Fruit fly (Drosophila melanogaster) Kc167 (cell line): ENCODE data around the gene Trf2.

ENCODE experiments used
- h ChIP-seq: fragments of >200 bp; optimal IDR thresholded peaks from 3 replicates; lab custom pipeline; 2018; ENCODE audit warnings: missing external identifiers
- insv ChIP-seq: fragments of >200 bp; optimal IDR thresholded peaks from 3 replicates; lab custom pipeline; 2018; ENCODE audit warnings: missing external identifiers
- psq ChIP-seq: fragments of >200 bp; optimal IDR thresholded peaks from 2 replicates; lab custom pipeline; 2017; ENCODE audit warnings: missing external identifiers
- ttk ChIP-seq: sonication (Bioruptor generic); optimal IDR thresholded peaks from 2 replicates; lab custom pipeline; 2017; ENCODE audit warnings: missing external identifiers

DNA sequence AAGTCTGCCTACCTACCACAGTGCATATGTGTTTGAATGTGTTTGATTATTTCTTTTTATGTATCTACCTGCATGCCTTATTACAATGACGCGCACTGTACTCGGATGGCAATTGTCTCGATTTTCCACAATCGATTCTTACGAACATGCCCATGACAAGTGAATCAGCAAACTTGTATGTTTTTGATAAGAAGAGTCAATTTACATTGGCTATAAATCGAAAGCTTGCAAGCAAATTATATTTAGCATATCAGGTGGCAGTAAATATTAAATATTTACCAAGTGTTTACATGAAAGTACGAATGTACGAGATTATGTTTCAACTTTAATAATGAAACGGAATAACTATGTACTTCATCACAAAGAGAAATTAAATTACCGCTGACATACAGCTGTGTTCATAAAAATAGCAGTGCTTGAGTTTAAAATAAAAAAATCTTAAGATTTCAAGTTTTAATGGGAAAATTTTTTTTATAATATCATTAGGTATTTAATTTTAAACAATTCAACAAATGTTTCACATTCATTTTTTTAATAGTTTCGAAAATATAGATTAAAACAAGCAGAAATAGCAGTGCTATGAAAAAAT, 50.5 kb downstream of the Trf2 start:
- TF ChIP-seq ttk (lab: Kevin White, UChicago) (no peak), insv (lab: Kevin White, UChicago) (no peak), psq (lab: Kevin White, UChicago) (no peak), h (no peak)
